Fruit fly (Drosophila melanogaster): Measurements from ENCODE around the gene Kaz.

Kaz gene

DNA sequence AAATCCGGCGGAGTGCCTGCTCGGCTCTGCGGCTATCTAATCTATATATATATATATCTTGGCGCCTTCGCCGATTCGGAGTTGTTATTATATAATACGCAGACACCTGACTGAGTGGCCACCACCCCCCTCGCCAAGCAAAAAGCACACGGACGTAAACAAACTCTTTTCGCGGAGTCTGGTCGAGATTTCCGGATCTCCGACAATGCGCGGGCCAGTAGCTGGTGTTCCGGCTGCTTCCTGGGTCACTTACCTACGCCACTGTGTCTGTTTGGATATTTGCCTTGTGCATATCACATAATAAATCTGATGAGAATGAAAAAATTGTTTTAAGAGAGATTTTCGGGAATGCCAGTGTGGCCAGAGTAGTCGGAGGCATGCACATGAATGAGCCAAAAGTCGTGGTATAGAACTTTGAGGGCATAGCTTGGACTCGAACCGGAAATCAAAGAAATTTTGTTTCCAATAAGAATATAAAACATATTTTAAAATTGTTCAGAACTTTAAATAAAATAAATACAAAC is 42.7 kb downstream of the Kaz start, which contains the start of gene CG5805 (continued):
- no peak for TF ChIP-seq sc (optimal IDR thresholded peaks at IDR 0.05)
- TF ChIP-seq sc (GFP tag; optimal IDR thresholded peaks at IDR 0.05): peak; percentile 75
- TF ChIP-seq CG6765 (GFP tag; optimal IDR thresholded peaks at IDR 0.05): peak; percentile 90
- TF ChIP-seq CG12219 (GFP tag; optimal IDR thresholded peaks at IDR 0.05): peak; percentile 79
- TF ChIP-seq CG7357 (GFP tag; IDR thresholded peaks at IDR 0.05): peak; percentile 63; the same call in 2 of the 3 replicates
- peak; percentile 70 for TF ChIP-seq CG2712 (tag; optimal IDR thresholded peaks at IDR 0.05)
- no peak for TF ChIP-seq HLHmδ (GFP tag; optimal IDR thresholded peaks at IDR 0.05)
- TF ChIP-seq Bteb2 (GFP tag; optimal IDR thresholded peaks at IDR 0.05): peak; percentile 82
- no peak for TF ChIP-seq twi (tag; optimal IDR thresholded peaks at IDR 0.05)
- TF ChIP-seq abd-A (tag; optimal IDR thresholded peaks at IDR 0.05): no peak
- peak; percentile 79 for TF ChIP-seq CG13624 (GFP tag; optimal IDR thresholded peaks at IDR 0.05)
- peak; percentile 82 for TF ChIP-seq onecut (GFP tag; IDR thresholded peaks at IDR 0.05)
- TF ChIP-seq CG16779 (GFP tag; IDR thresholded peaks at IDR 0.05): peak; percentile 55; the same call in 1 of the 2 replicates
- TF ChIP-seq ato (GFP tag; IDR thresholded peaks at IDR 0.05; ENCODE audit: partially characterized antibody): no peak
- peak; percentile 69 for TF ChIP-seq Dip3 (GFP tag; optimal IDR thresholded peaks at IDR 0.05)
- peak; percentile 85 for TF ChIP-seq Max (GFP tag; optimal IDR thresholded peaks at IDR 0.05)
- no peak for TF ChIP-seq hbn (GFP tag; IDR thresholded peaks at IDR 0.05; ENCODE audit: partially characterized antibody)
- peak; percentile 58 for TF ChIP-seq slp2 (GFP tag; optimal IDR thresholded peaks at IDR 0.05)
- peak; percentile 63 for TF ChIP-seq CG12155 (GFP tag; optimal IDR thresholded peaks at IDR 0.05)
- peak; percentile 69 for TF ChIP-seq disco-r (GFP tag; optimal IDR thresholded peaks at IDR 0.05)
- peak; percentile 65 for TF ChIP-seq maf-S (GFP tag; optimal IDR thresholded peaks at IDR 0.05)
- TF ChIP-seq z (GFP tag; IDR thresholded peaks at IDR 0.05): no peak
- TF ChIP-seq CG11093 (GFP tag; IDR thresholded peaks at IDR 0.05): peak; percentile 14; the same call in 1 of the 3 replicates
- TF ChIP-seq ftz-f1 (GFP tag; optimal IDR thresholded peaks at IDR 0.05): peak; percentile 90
- peak; percentile 85 for TF ChIP-seq CG31441 (GFP tag; IDR thresholded peaks at IDR 0.05)
- TF ChIP-seq CG3847 (GFP tag; IDR thresholded peaks at IDR 0.05): peak; percentile 90
- peak; percentile 53 for TF ChIP-seq CG16815 (GFP tag; optimal IDR thresholded peaks at IDR 0.05)
- peak; percentile 85 for TF ChIP-seq CG17186 (GFP tag; optimal IDR thresholded peaks at IDR 0.05)
- peak; percentile 61 for TF ChIP-seq CG18011 (GFP tag; optimal IDR thresholded peaks at IDR 0.05)
- no peak for TF ChIP-seq pan (optimal IDR thresholded peaks at IDR 0.05)
- TF ChIP-seq pan (GFP tag; optimal IDR thresholded peaks at IDR 0.05 in 1 of 2, IDR thresholded peaks at IDR 0.05 in 1 of 2): peak in 1 of 2 experiments; percentile 86
- TF ChIP-seq Nf-YB (GFP tag; optimal IDR thresholded peaks at IDR 0.05): no peak
- peak; percentile 3 for TF ChIP-seq pum (GFP tag; optimal IDR thresholded peaks at IDR 0.05)
- TF ChIP-seq CG1603 (tag; optimal IDR thresholded peaks at IDR 0.05): peak; percentile 91
- peak; percentile 54; the same call in 1 of the 2 replicates for TF ChIP-seq ap (GFP tag; IDR thresholded peaks at IDR 0.05)
- TF ChIP-seq dmrt11E (tag; optimal IDR thresholded peaks at IDR 0.05): peak; percentile 72
- peak; percentile 47 for TF ChIP-seq Atf3 (GFP tag; optimal IDR thresholded peaks at IDR 0.05)
- TF ChIP-seq Ravus (GFP tag; IDR thresholded peaks at IDR 0.05): no peak; the same call in 1 of the 2 replicates
- no peak for TF ChIP-seq Poxn (GFP tag; IDR thresholded peaks at IDR 0.05)
- peak; percentile 63 for TF ChIP-seq CG3995 (GFP tag; optimal IDR thresholded peaks at IDR 0.05)
- TF ChIP-seq scrt (GFP tag; optimal IDR thresholded peaks at IDR 0.05): peak; percentile 81
- TF ChIP-seq otp (GFP tag; IDR thresholded peaks at IDR 0.05): peak; percentile 80
- peak; percentile 59 for TF ChIP-seq repo (GFP tag; optimal IDR thresholded peaks at IDR 0.05)
- TF ChIP-seq CG8089 (GFP tag; optimal IDR thresholded peaks at IDR 0.05): peak; percentile 65
- TF ChIP-seq knrl (GFP tag; IDR thresholded peaks at IDR 0.05; ENCODE audit: partially characterized antibody): no peak; the same call in 2 of the 3 replicates
- TF ChIP-seq CG12236 (GFP tag; optimal IDR thresholded peaks at IDR 0.05): peak; percentile 53
- peak; percentile 45 for TF ChIP-seq Dp (GFP tag; optimal IDR thresholded peaks at IDR 0.05)
- TF ChIP-seq CG6854 (GFP tag; optimal IDR thresholded peaks at IDR 0.05): peak; percentile 75
- peak; percentile 96 for TF ChIP-seq MESR4 (GFP tag; optimal IDR thresholded peaks at IDR 0.05)
- TF ChIP-seq shn (GFP tag; optimal IDR thresholded peaks at IDR 0.05): peak; percentile 56
- peak; percentile 75 for TF ChIP-seq CG18764 (GFP tag; optimal IDR thresholded peaks at IDR 0.05)

Measured in whole organism, embryonic.